Fruit fly (Drosophila melanogaster) whole organism, embryonic: Measurements from ENCODE around the gene CG6928.

ENCODE experiments used
- CG10321 ChIP-seq: fragments of 200-800 bp; sonication (Bioruptor generic); IDR thresholded peaks from 2 replicates; pipeline ENCODE4 v1.3.6; 2022; ENCODE audit warnings: missing biosample characterization, missing genetic modification characterization
- CG10959 ChIP-seq: fragments of 200-800 bp; sonication (Bioruptor generic); IDR thresholded peaks from 2 replicates; pipeline ENCODE4 v1.3.6; 2022; ENCODE audit warnings: missing biosample characterization, missing genetic modification characterization
- CG14667 ChIP-seq: fragments of 200-800 bp; sonication (Bioruptor generic); IDR thresholded peaks from 2 replicates; pipeline ENCODE4 v1.3.6; 2022; ENCODE audit warnings: missing biosample characterization, missing genetic modification characterization
- CG15011 ChIP-seq: fragments of 200-800 bp; sonication (Bioruptor generic); optimal IDR thresholded peaks from 3 replicates; lab custom pipeline; 2018; ENCODE audit warnings: missing biosample characterization, mild to moderate bottlenecking, missing genetic modification characterization
- CG15269 ChIP-seq: fragments of 200-800 bp; sonication (Bioruptor generic); optimal IDR thresholded peaks from 2 replicates; lab custom pipeline; 2018; ENCODE audit warnings: missing biosample characterization, mild to moderate bottlenecking, missing genetic modification characterization, moderate library complexity
- CG15514 ChIP-seq: fragments of 200-800 bp; sonication (Bioruptor generic); optimal IDR thresholded peaks from 3 replicates; lab custom pipeline; 2017; ENCODE audit warnings: missing biosample characterization, missing genetic modification characterization, mild to moderate bottlenecking, moderate library complexity, missing genetic modification reagents
- CG16815 ChIP-seq: fragments of 200-800 bp; sonication (Bioruptor generic); optimal IDR thresholded peaks from 3 replicates; lab custom pipeline; 2017; ENCODE audit warnings: missing biosample characterization, mild to moderate bottlenecking, missing genetic modification characterization
- CG17359 ChIP-seq: fragments of 200-800 bp; sonication (Bioruptor generic); optimal IDR thresholded peaks from 3 replicates; lab custom pipeline; 2018; ENCODE audit warnings: missing biosample characterization, mild to moderate bottlenecking, missing genetic modification characterization, moderate library complexity
- CG18599 ChIP-seq: fragments of 200-800 bp; sonication (Bioruptor generic); optimal IDR thresholded peaks from 3 replicates; lab custom pipeline; 2017; ENCODE audit warnings: missing biosample characterization, missing genetic modification characterization, mild to moderate bottlenecking, moderate library complexity, missing genetic modification reagents
- CG18764 ChIP-seq: fragments of 200-800 bp; sonication (Bioruptor generic); optimal IDR thresholded peaks from 3 replicates; lab custom pipeline; 2016; ENCODE audit warnings: missing biosample characterization, missing genetic modification characterization
- CG2120 ChIP-seq: fragments of 200-800 bp; sonication (Bioruptor generic); optimal IDR thresholded peaks from 3 replicates; lab custom pipeline; 2016; ENCODE audit warnings: missing biosample characterization, missing genetic modification characterization
- CG2678 ChIP-seq: fragments of 200-800 bp; sonication (Bioruptor generic); optimal IDR thresholded peaks from 3 replicates; lab custom pipeline; 2019; ENCODE audit warnings: missing biosample characterization, mild to moderate bottlenecking, missing genetic modification characterization, moderate library complexity
- CG2889 ChIP-seq: fragments of 200-800 bp; sonication (Bioruptor generic); IDR thresholded peaks from 3 replicates; pipeline ENCODE4 v1.3.6; 2022; ENCODE audit warnings: missing biosample characterization, missing genetic modification characterization
- CG34422 ChIP-seq: fragments of 200-800 bp; sonication (Bioruptor generic); IDR thresholded peaks from 3 replicates; pipeline ENCODE4 v1.3.6; 2022; ENCODE audit warnings: missing biosample characterization, missing genetic modification characterization
- CG6175 ChIP-seq: fragments of 200-800 bp; sonication (Bioruptor generic); IDR thresholded peaks from 3 replicates; pipeline ENCODE4 v1.3.6; 2022; ENCODE audit warnings: missing biosample characterization, missing genetic modification characterization
- CG6689 ChIP-seq: fragments of 200-800 bp; sonication (Bioruptor generic); IDR thresholded peaks from 2 replicates; pipeline ENCODE4 v1.3.6; 2022; ENCODE audit warnings: missing biosample characterization, missing genetic modification characterization
- CG6765 ChIP-seq: fragments of 200-800 bp; sonication (Bioruptor generic); optimal IDR thresholded peaks from 3 replicates; lab custom pipeline; 2017; ENCODE audit warnings: missing biosample characterization, mild to moderate bottlenecking, missing genetic modification characterization
- CG7745 ChIP-seq: fragments of 200-800 bp; sonication (Bioruptor generic); optimal IDR thresholded peaks from 2 replicates; lab custom pipeline; 2018; ENCODE audit warnings: missing biosample characterization, mild to moderate bottlenecking, missing genetic modification characterization, moderate library complexity
- CG7963 ChIP-seq: fragments of 200-800 bp; sonication (Bioruptor generic); IDR thresholded peaks from 3 replicates; pipeline ENCODE4 v1.3.6; 2022; ENCODE audit warnings: missing biosample characterization, missing genetic modification characterization; ENCODE audit not compliant: partially characterized antibody
- Deaf1 ChIP-seq: fragments of 200-800 bp; optimal IDR thresholded peaks from 3 replicates; lab custom pipeline; 2019; ENCODE audit warnings: missing biosample characterization, mild to moderate bottlenecking, missing genetic modification characterization, moderate library complexity
- E2f1 ChIP-seq: fragments of 200-800 bp; sonication (Bioruptor generic); IDR thresholded peaks from 2 replicates; pipeline ENCODE4 v1.3.6; 2022; ENCODE audit warnings: missing biosample characterization, missing genetic modification characterization
- ERR ChIP-seq: fragments of 200-800 bp; sonication (Bioruptor generic); optimal IDR thresholded peaks from 2 replicates; lab custom pipeline; 2016; ENCODE audit warnings: missing biosample characterization, missing genetic modification characterization
- Elba2 ChIP-seq: fragments of 200-800 bp; sonication (Bioruptor generic); optimal IDR thresholded peaks from 3 replicates; lab custom pipeline; 2016; ENCODE audit warnings: missing biosample characterization, missing genetic modification characterization
- HmgZ ChIP-seq: fragments of 200-800 bp; sonication (Bioruptor generic); optimal IDR thresholded peaks from 2 replicates; lab custom pipeline; 2018; ENCODE audit warnings: missing biosample characterization, mild to moderate bottlenecking, missing genetic modification characterization
- Lhr ChIP-seq: fragments of 200-800 bp; sonication (Bioruptor generic); optimal IDR thresholded peaks from 3 replicates; lab custom pipeline; 2017; ENCODE audit warnings: mild to moderate bottlenecking, missing biosample characterization, missing genetic modification reagents, missing genetic modification characterization
- Max ChIP-seq: fragments of 200-800 bp; sonication (Bioruptor generic); optimal IDR thresholded peaks from 2 replicates; lab custom pipeline; 2016; ENCODE audit warnings: missing biosample characterization, mild to moderate bottlenecking, missing genetic modification characterization
- NK7.1 ChIP-seq: fragments of 200-800 bp; sonication (Bioruptor generic); optimal IDR thresholded peaks from 3 replicates; lab custom pipeline; 2016; ENCODE audit warnings: missing biosample characterization, missing genetic modification characterization
- Opbp ChIP-seq: fragments of 200-800 bp; sonication (Bioruptor generic); IDR thresholded peaks from 3 replicates; pipeline ENCODE4 v1.3.6; 2022; ENCODE audit warnings: missing biosample characterization, missing genetic modification characterization; ENCODE audit not compliant: partially characterized antibody
- Rx ChIP-seq: fragments of 200-800 bp; sonication (Bioruptor generic); IDR thresholded peaks from 2 replicates; pipeline ENCODE4 v1.3.6; 2022; ENCODE audit warnings: missing biosample characterization, missing genetic modification characterization
- Side ChIP-seq: fragments of 200-800 bp; sonication (Bioruptor generic); optimal IDR thresholded peaks from 2 replicates; lab custom pipeline; 2016; ENCODE audit warnings: missing biosample characterization, missing genetic modification characterization
- Xbp1 ChIP-seq: fragments of 200-800 bp; sonication (Bioruptor generic); optimal IDR thresholded peaks from 3 replicates; lab custom pipeline; 2016; ENCODE audit warnings: missing biosample characterization, mild to moderate bottlenecking, missing genetic modification characterization
- YL-1 ChIP-seq: fragments of 200-800 bp; sonication (Bioruptor generic); optimal IDR thresholded peaks from 3 replicates; lab custom pipeline; 2017; ENCODE audit warnings: missing biosample characterization, mild to moderate bottlenecking, missing genetic modification characterization
- ac ChIP-seq: fragments of 200-800 bp; sonication (Bioruptor generic); optimal IDR thresholded peaks from 3 replicates; lab custom pipeline; 2017; ENCODE audit warnings: missing biosample characterization, mild to moderate bottlenecking, missing genetic modification characterization
- chinmo ChIP-seq: fragments of 200-800 bp; sonication (Bioruptor generic); IDR thresholded peaks from 4 replicates; pipeline ENCODE4 v1.3.6; 2022; ENCODE audit warnings: missing biosample characterization, missing genetic modification characterization; ENCODE audit not compliant: partially characterized antibody
- chm ChIP-seq: fragments of 200-800 bp; sonication (Bioruptor generic); IDR thresholded peaks from 2 replicates; pipeline ENCODE4 v1.3.6; 2022; ENCODE audit warnings: missing biosample characterization, missing genetic modification characterization
- dmrt99B ChIP-seq: fragments of 200-800 bp; sonication (Bioruptor generic); optimal IDR thresholded peaks from 2 replicates; lab custom pipeline; 2018; ENCODE audit warnings: missing biosample characterization, mild to moderate bottlenecking, missing genetic modification characterization, moderate library complexity
- fd96Cb ChIP-seq: fragments of 200-800 bp; sonication (Bioruptor generic); optimal IDR thresholded peaks from 2 replicates; lab custom pipeline; 2018; ENCODE audit warnings: missing biosample characterization, mild to moderate bottlenecking, missing genetic modification characterization, moderate library complexity
- ftz-f1 ChIP-seq: fragments of 200-800 bp; sonication (Bioruptor generic); optimal IDR thresholded peaks from 2 replicates; lab custom pipeline; 2016; ENCODE audit warnings: missing biosample characterization, missing genetic modification characterization
- grau ChIP-seq: fragments of 200-800 bp; optimal IDR thresholded peaks from 3 replicates; lab custom pipeline; 2019; ENCODE audit warnings: missing biosample characterization, mild to moderate bottlenecking, missing genetic modification characterization, moderate library complexity
- gsb-n ChIP-seq: fragments of 200-800 bp; sonication (Bioruptor generic); optimal IDR thresholded peaks from 3 replicates; lab custom pipeline; 2018; ENCODE audit warnings: missing biosample characterization, mild to moderate bottlenecking, missing genetic modification characterization
- kah ChIP-seq: fragments of 200-800 bp; sonication (Bioruptor generic); optimal IDR thresholded peaks from 2 replicates; lab custom pipeline; 2018; ENCODE audit warnings: missing biosample characterization, mild to moderate bottlenecking, missing genetic modification characterization
- lilli ChIP-seq: fragments of 200-800 bp; sonication (Bioruptor generic); optimal IDR thresholded peaks from 3 replicates; lab custom pipeline; 2016; ENCODE audit warnings: missing biosample characterization, missing genetic modification characterization
- maf-S ChIP-seq: fragments of 200-800 bp; sonication (Bioruptor generic); optimal IDR thresholded peaks from 2 replicates; lab custom pipeline; 2016; ENCODE audit warnings: missing biosample characterization, missing genetic modification characterization
- ro ChIP-seq: fragments of 200-800 bp; sonication (Bioruptor generic); IDR thresholded peaks from 2 replicates; pipeline ENCODE4 v1.3.6; 2022; ENCODE audit warnings: missing biosample characterization, missing genetic modification characterization
- schlank ChIP-seq: fragments of 200-800 bp; sonication (Bioruptor generic); optimal IDR thresholded peaks from 2 replicates; lab custom pipeline; 2018; ENCODE audit warnings: missing biosample characterization, mild to moderate bottlenecking, missing genetic modification characterization
- seq ChIP-seq: fragments of 200-800 bp; sonication (Bioruptor generic); IDR thresholded peaks from 2 replicates; pipeline ENCODE4 v1.3.6; 2022; ENCODE audit warnings: missing biosample characterization, missing genetic modification characterization
- sima ChIP-seq: fragments of 200-800 bp; sonication (Bioruptor generic); optimal IDR thresholded peaks from 2 replicates; lab custom pipeline; 2016; ENCODE audit warnings: missing biosample characterization, missing genetic modification characterization
- sr ChIP-seq: fragments of 200-800 bp; sonication (Bioruptor generic); IDR thresholded peaks from 3 replicates; pipeline ENCODE4 v1.3.6; 2022; ENCODE audit warnings: missing biosample characterization, missing genetic modification characterization
- z ChIP-seq: fragments of 200-800 bp; sonication (Bioruptor generic); IDR thresholded peaks from 3 replicates; pipeline ENCODE4 v1.3.6; 2022; ENCODE audit warnings: missing biosample characterization, missing genetic modification characterization
- zf30C ChIP-seq: fragments of 200-800 bp; sonication (Bioruptor generic); optimal IDR thresholded peaks from 3 replicates; lab custom pipeline; 2018; ENCODE audit warnings: missing biosample characterization, mild to moderate bottlenecking, missing genetic modification characterization
- zfh2 ChIP-seq: fragments of 200-800 bp; sonication (Bioruptor generic); optimal IDR thresholded peaks from 2 replicates; lab custom pipeline; 2016; ENCODE audit warnings: missing biosample characterization, missing genetic modification characterization

Gene CG6928

dm6 chr3L:12053695-12054094, 50.7 kb downstream of the CG6928 start (continued):
- TF ChIP-seq zf30C (GFP tag; lab: Kevin White, UChicago) (no peak), Max (GFP tag; lab: Kevin White, UChicago) (peak; percentile 58), CG6689 (GFP tag; lab: Robert Waterston, UW) (peak; percentile 40; the same call in 1 of the 2 replicates), Lhr (GFP tag; lab: Kevin White, UChicago) (no peak), CG18599 (GFP tag; lab: Kevin White, UChicago) (peak; percentile 31), CG7963 (no peak), dmrt99B (tag; lab: Kevin White, UChicago) (peak; percentile 50), YL-1 (GFP tag; lab: Kevin White, UChicago) (no peak), Side (GFP tag; lab: Kevin White, UChicago) (no peak), ac (no peak), Opbp (GFP tag; lab: Robert Waterston, UW) (no peak), ro (no peak), CG7745 (tag; lab: Kevin White, UChicago) (no peak), Rx (GFP tag; lab: Robert Waterston, UW) (peak; percentile 34; the same call in 1 of the 2 replicates), CG34422 (GFP tag; lab: Robert Waterston, UW) (no peak), HmgZ (tag; lab: Kevin White, UChicago) (no peak), Xbp1 (GFP tag; lab: Kevin White, UChicago) (peak; percentile 9), fd96Cb (tag; lab: Kevin White, UChicago) (peak; percentile 77), CG14667 (peak; percentile 24; the same call in 1 of the 2 replicates), zfh2 (GFP tag; lab: Kevin White, UChicago) (no peak), Elba2 (GFP tag; lab: Kevin White, UChicago) (no peak), CG17359 (tag; lab: Kevin White, UChicago) (peak; percentile 51), CG6765 (no peak), E2f1 (GFP tag; lab: Robert Waterston, UW) (no peak), schlank (tag; lab: Kevin White, UChicago) (no peak), CG6175 (GFP tag; lab: Robert Waterston, UW) (no peak), ftz-f1 (GFP tag; lab: Kevin White, UChicago) (no peak), chm (GFP tag; lab: Robert Waterston, UW) (no peak), ERR (GFP tag; lab: Kevin White, UChicago) (no peak), CG10959 (peak; percentile 69), chinmo (GFP tag; lab: Robert Waterston, UW) (no peak), CG15011 (no peak), NK7.1 (no peak), lilli (GFP tag; lab: Kevin White, UChicago) (no peak), CG2678 (tag; lab: Kevin White, UChicago) (peak; percentile 30), CG16815 (GFP tag; lab: Kevin White, UChicago) (peak; percentile 24), grau (peak; percentile 25), CG10321 (GFP tag; lab: Robert Waterston, UW) (no peak), kah (GFP tag; lab: Kevin White, UChicago) (peak; percentile 4), gsb-n (tag; lab: Kevin White, UChicago) (peak; percentile 54), z (GFP tag; lab: Robert Waterston, UW) (no peak), CG15269 (tag; lab: Kevin White, UChicago) (peak; percentile 35), CG18764 (GFP tag; lab: Kevin White, UChicago) (peak; percentile 30), CG2889 (GFP tag; lab: Robert Waterston, UW) (no peak), CG2120 (GFP tag; lab: Kevin White, UChicago) (no peak), Deaf1 (no peak), sr (GFP tag; lab: Robert Waterston, UW) (no peak), CG15514 (GFP tag; lab: Kevin White, UChicago) (no peak), maf-S (GFP tag; lab: Kevin White, UChicago) (peak; percentile 4), sima (no peak), seq (GFP tag; lab: Robert Waterston, UW) (no peak)
